Worm (Caenorhabditis elegans) whole organism, early embryonic: ENCODE measurements around the gene Y43B11AL.1.

Experiments
- B0310.2 ChIP-seq: sonication (generic microtip); optimal IDR thresholded peaks from 2 replicates; lab custom pipeline; 2016; ENCODE audit warnings: mild to moderate bottlenecking, missing genetic modification characterization, missing compliant biosample characterization
- F13C5.2 ChIP-seq: sonication (generic microtip); optimal IDR thresholded peaks from 2 replicates; lab custom pipeline; 2017; ENCODE audit warnings: mild to moderate bottlenecking, missing genetic modification characterization, inconsistent platforms, missing compliant biosample characterization
- aly-1 ChIP-seq: sonication (generic microtip); optimal IDR thresholded peaks from 2 replicates; lab custom pipeline; 2016; ENCODE audit warnings: missing genetic modification characterization, missing compliant biosample characterization
- ama-1 ChIP-seq: fragments of 150-350 bp; optimal IDR thresholded peaks from 2 replicates; lab custom pipeline; 2014
- ceh-13 ChIP-seq: fragments of 200-800 bp; sonication (Bioruptor generic); optimal IDR thresholded peaks from 2 replicates; lab custom pipeline; 2018; ENCODE audit warnings: mild to moderate bottlenecking, missing genetic modification characterization, missing compliant biosample characterization
- ceh-36 ChIP-seq: sonication (generic microtip); optimal IDR thresholded peaks from 2 replicates; lab custom pipeline; 2016; ENCODE audit warnings: missing genetic modification characterization, inconsistent platforms, missing compliant biosample characterization
- ets-7 ChIP-seq: sonication (generic microtip); optimal IDR thresholded peaks from 2 replicates; lab custom pipeline; 2016; ENCODE audit warnings: missing genotype, missing genetic modification characterization, missing compliant biosample characterization
- flt-1 ChIP-seq: fragments of 200-800 bp; sonication (Bioruptor generic); IDR thresholded peaks from 2 replicates; pipeline ENCODE4 v1.3.6; 2022; ENCODE audit warnings: missing genetic modification characterization, missing compliant biosample characterization
- hmbx-1 ChIP-seq: sonication (generic microtip); optimal IDR thresholded peaks from 2 replicates; lab custom pipeline; 2016; ENCODE audit warnings: mild to moderate bottlenecking, missing genetic modification characterization, missing compliant biosample characterization
- hmg-4 ChIP-seq: fragments of 200-800 bp; sonication (Bioruptor generic); optimal IDR thresholded peaks from 2 replicates; lab custom pipeline; 2018; ENCODE audit warnings: mild to moderate bottlenecking, missing genetic modification characterization, missing compliant biosample characterization
- hnd-1 ChIP-seq: sonication (generic microtip); optimal IDR thresholded peaks from 2 replicates; lab custom pipeline; 2016; ENCODE audit warnings: missing genetic modification characterization, missing compliant biosample characterization
- tbx-11 ChIP-seq: fragments of 200-800 bp; sonication (Bioruptor generic); IDR thresholded peaks from 2 replicates; pipeline ENCODE4 v1.3.6; 2022; ENCODE audit warnings: missing genetic modification characterization, missing compliant biosample characterization
- tbx-37 ChIP-seq: fragments of 200-800 bp; sonication (Bioruptor generic); conservative IDR thresholded peaks from 2 replicates; pipeline ENCODE4 v1.3.6; 2022; ENCODE audit warnings: missing genetic modification reagents, missing genetic modification characterization, missing compliant biosample characterization
- tra-4 ChIP-seq: sonication (generic microtip); optimal IDR thresholded peaks from 2 replicates; lab custom pipeline; 2017; ENCODE audit warnings: missing genetic modification characterization, missing compliant biosample characterization

- TF ChIP-seq tra-4 (tag; lab: Kevin White, UChicago) (no peak), flt-1 (GFP tag; lab: Robert Waterston, UW) (no peak), ama-1 (lab: Kevin White, UChicago) (no peak), hmg-4 (GFP tag; lab: Kevin White, UChicago) (no peak), ceh-13 (no peak), ets-7 (tag; lab: Kevin White, UChicago) (no peak), tbx-11 (GFP tag; lab: Robert Waterston, UW) (no peak), aly-1 (tag; lab: Kevin White, UChicago) (no peak), F13C5.2 (no peak), ceh-36 (tag; lab: Kevin White, UChicago) (no peak), hmbx-1 (no peak), B0310.2 (tag; lab: Kevin White, UChicago) (no peak), hnd-1 (tag; lab: Kevin White, UChicago) (no peak), tbx-37 (no peak)
Observed at ce11 chrIV:7111354-7111753, 46.2 kb downstream of the Y43B11AL.1 start, which contains the start of the genes ZC477.7 and ssq-3.
